Fruit fly (Drosophila melanogaster) whole organism, wandering third instar larva: Measurements from ENCODE around the gene CG15803.
A peak's percentile ranks its signal among the peaks of the same experiment; 100 is the strongest.

Source experiments
- CG32264 ChIP-seq: fragments of 200-800 bp; sonication (Bioruptor generic); optimal IDR thresholded peaks from 2 replicates; lab custom pipeline; 2016; ENCODE audit warnings: missing biosample characterization, missing genetic modification characterization
- CG9705 ChIP-seq: fragments of 200-800 bp; sonication (Bioruptor generic); optimal IDR thresholded peaks from 2 replicates; lab custom pipeline; 2018; ENCODE audit warnings: missing biosample characterization, mild to moderate bottlenecking, missing genetic modification characterization
- CrebA ChIP-seq: fragments of 200-800 bp; sonication (Bioruptor generic); optimal IDR thresholded peaks from 2 replicates; lab custom pipeline; 2016; ENCODE audit warnings: missing biosample characterization, mild to moderate bottlenecking, missing genetic modification characterization, borderline replicate concordance
- Dfd ChIP-seq: fragments of >200 bp; optimal IDR thresholded peaks from 2 replicates; lab custom pipeline; 2017; ENCODE audit warnings: missing biosample characterization, missing genetic modification characterization
- Dif ChIP-seq: fragments of 200-275, 200-300 bp; sonication (Bioruptor generic); optimal IDR thresholded peaks from 2 replicates; lab custom pipeline; 2018; ENCODE audit warnings: missing biosample characterization, missing genetic modification characterization; ENCODE audit not compliant: partially characterized antibody
- HLH106 ChIP-seq: fragments of 200-800 bp; optimal IDR thresholded peaks from 3 replicates; lab custom pipeline; 2019; ENCODE audit warnings: missing biosample characterization, mild to moderate bottlenecking, missing genetic modification characterization, moderate library complexity
- Hnf4 ChIP-seq: fragments of 200-800 bp; sonication (Bioruptor generic); optimal IDR thresholded peaks from 2 replicates; lab custom pipeline; 2016; ENCODE audit warnings: missing biosample characterization, mild to moderate bottlenecking, missing genetic modification characterization
- Hr78 ChIP-seq: fragments of >200 bp; optimal IDR thresholded peaks from 2 replicates; lab custom pipeline; 2017; ENCODE audit warnings: missing biosample characterization, missing genetic modification characterization
- Hr83 ChIP-seq: fragments of 200-300 bp; sonication (Bioruptor generic); optimal IDR thresholded peaks from 2 replicates; lab custom pipeline; 2016; ENCODE audit warnings: missing biosample characterization, mild to moderate bottlenecking, missing genetic modification characterization, moderate library complexity; ENCODE audit not compliant: poor library complexity, severe bottlenecking
- N ChIP-seq: fragments of >200 bp; optimal IDR thresholded peaks from 2 replicates; lab custom pipeline; 2018; ENCODE audit warnings: missing biosample characterization, missing external identifiers, missing genetic modification characterization
- OdsH ChIP-seq: fragments of 200-800 bp; sonication (Bioruptor generic); optimal IDR thresholded peaks from 2 replicates; lab custom pipeline; 2016; ENCODE audit warnings: missing biosample characterization, mild to moderate bottlenecking, missing genetic modification characterization
- Rel ChIP-seq, 2 experiments: fragments of 200-800 bp; sonication (Bioruptor generic) in 1 of 2; optimal IDR thresholded peaks; 2 replicates in 1 of 2; 3 replicates in 1 of 2; lab custom pipeline; 2016 to 2019; ENCODE audit warnings: mild to moderate bottlenecking in 2 of 2, missing biosample characterization in 2 of 2, missing genetic modification characterization in 2 of 2, moderate library complexity in 1 of 2
- Sp1 ChIP-seq: fragments of 200-800 bp; sonication (Bioruptor generic); optimal IDR thresholded peaks from 3 replicates; lab custom pipeline; 2019; ENCODE audit warnings: missing biosample characterization, mild to moderate bottlenecking, missing genetic modification characterization, moderate library complexity
- Vsx2 ChIP-seq: fragments of 200-300, 225-300 bp; sonication (Bioruptor generic); optimal IDR thresholded peaks from 2 replicates; lab custom pipeline; 2018; ENCODE audit warnings: missing biosample characterization, missing genetic modification characterization; ENCODE audit not compliant: partially characterized antibody
- br ChIP-seq: fragments of 200-800 bp; sonication (Bioruptor generic); optimal IDR thresholded peaks from 2 replicates; lab custom pipeline; 2016; ENCODE audit warnings: missing biosample characterization, missing genetic modification characterization
- brk ChIP-seq: fragments of 200-800 bp; sonication (Bioruptor generic); optimal IDR thresholded peaks from 2 replicates; lab custom pipeline; 2016; ENCODE audit warnings: missing biosample characterization, mild to moderate bottlenecking, missing genetic modification characterization
- dl ChIP-seq, 2 experiments: fragments of 175-275, 200-275 bp in 1 of 2; fragments of 200-275 bp in 1 of 2; sonication (Bioruptor generic); optimal IDR thresholded peaks; lab custom pipeline; 2018; ENCODE audit warnings: mild to moderate bottlenecking in 2 of 2, missing biosample characterization in 2 of 2, missing genetic modification characterization in 2 of 2, moderate library complexity in 2 of 2; ENCODE audit not compliant: partially characterized antibody in 2 of 2, insufficient read depth in 1 of 2
- dmrt93B ChIP-seq: fragments of 200-800 bp; sonication (Bioruptor generic); optimal IDR thresholded peaks from 2 replicates; lab custom pipeline; 2018; ENCODE audit warnings: missing biosample characterization, mild to moderate bottlenecking, missing genetic modification characterization
- ey ChIP-seq: fragments of 200-800 bp; sonication (Bioruptor generic); optimal IDR thresholded peaks from 2 replicates; lab custom pipeline; 2016; ENCODE audit warnings: missing biosample characterization, missing genetic modification characterization
- foxo ChIP-seq, 2 experiments: fragments of 200-800 bp; sonication (Bioruptor generic); optimal IDR thresholded peaks; 2 replicates in 1 of 2; 3 replicates in 1 of 2; lab custom pipeline; 2016 to 2017; ENCODE audit warnings: missing biosample characterization in 2 of 2, missing genetic modification characterization in 2 of 2
- fru ChIP-seq: fragments of 200-800 bp; sonication (Bioruptor generic); optimal IDR thresholded peaks from 3 replicates; lab custom pipeline; 2016; ENCODE audit warnings: missing biosample characterization, mild to moderate bottlenecking, missing genetic modification characterization
- h ChIP-seq: fragments of 200-800 bp; sonication (Bioruptor generic); optimal IDR thresholded peaks from 3 replicates; lab custom pipeline; 2016; ENCODE audit warnings: missing biosample characterization, mild to moderate bottlenecking, missing genetic modification characterization
- psq ChIP-seq: fragments of 200-800 bp; sonication (Bioruptor generic); optimal IDR thresholded peaks from 3 replicates; lab custom pipeline; 2017; ENCODE audit warnings: missing biosample characterization, mild to moderate bottlenecking, missing genetic modification characterization, moderate library complexity
- rgr ChIP-seq: fragments of 200-800 bp; sonication (Bioruptor generic); optimal IDR thresholded peaks from 3 replicates; lab custom pipeline; 2016; ENCODE audit warnings: missing biosample characterization, mild to moderate bottlenecking, missing genetic modification characterization
- sage ChIP-seq: fragments of 200-800 bp; sonication (Bioruptor generic); optimal IDR thresholded peaks from 2 replicates; lab custom pipeline; 2016; ENCODE audit warnings: missing biosample characterization, mild to moderate bottlenecking, missing genetic modification characterization
- tai ChIP-seq: sonication (Bioruptor generic); optimal IDR thresholded peaks from 2 replicates; lab custom pipeline; 2016; ENCODE audit warnings: missing biosample characterization, missing genetic modification characterization
- woc ChIP-seq: sonication (Bioruptor generic); optimal IDR thresholded peaks from 2 replicates; lab custom pipeline; 2016; ENCODE audit warnings: missing biosample characterization, mild to moderate bottlenecking, missing genetic modification characterization

The CG15803 gene

DNA sequence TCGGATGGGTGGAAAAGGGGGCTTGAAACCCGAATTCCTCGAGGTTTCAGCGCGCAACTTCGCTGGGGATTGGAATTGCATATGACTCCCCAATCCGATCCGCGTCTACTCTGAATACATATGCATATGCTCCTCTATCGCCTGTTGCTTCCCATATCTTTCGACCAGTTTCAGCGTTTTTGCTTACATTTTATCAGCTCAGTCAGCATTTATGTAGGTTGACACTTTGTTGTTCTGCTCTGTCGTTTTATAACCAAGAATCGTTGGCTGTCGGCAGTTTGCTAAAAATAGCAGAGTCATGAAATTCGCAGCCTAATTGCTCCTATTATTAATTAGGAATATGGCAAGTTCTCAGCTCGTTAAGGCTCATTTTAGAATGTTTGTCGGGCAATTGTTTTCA is 35.2 kb upstream of the CG15803 start:
- TF ChIP-seq woc (GFP tag; lab: Kevin White, UChicago): no peak

DNA sequence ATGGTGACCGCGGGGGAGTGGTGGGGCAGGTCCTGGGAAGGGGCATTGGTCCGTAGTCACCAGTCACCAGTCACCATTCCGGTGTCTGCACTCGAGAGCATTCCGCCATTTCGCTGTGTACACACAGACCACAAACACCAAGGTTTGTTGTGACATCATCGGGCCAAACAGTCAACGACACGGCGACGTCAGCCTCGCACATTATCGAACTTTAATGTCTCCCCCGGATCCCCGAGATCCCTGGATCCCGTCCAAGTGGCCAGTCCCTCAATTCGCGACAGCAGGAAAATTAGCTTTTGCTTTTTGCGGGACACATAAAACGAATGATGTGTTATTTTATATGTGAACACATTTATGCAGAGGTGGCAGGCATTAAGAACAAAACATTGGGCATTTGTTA is 34.3 kb upstream of the CG15803 start:
- TF ChIP-seq Dfd (GFP tag; lab: Kevin White, UChicago): no peak
- TF ChIP-seq OdsH: no peak
- TF ChIP-seq Hnf4 (GFP tag; lab: Kevin White, UChicago): peak; percentile 0
- no peak for TF ChIP-seq Dif (GFP tag; lab: Kevin White, UChicago)
- TF ChIP-seq CrebA (GFP tag; lab: Kevin White, UChicago): no peak
- TF ChIP-seq CG32264 (GFP tag; lab: Kevin White, UChicago): no peak

DNA sequence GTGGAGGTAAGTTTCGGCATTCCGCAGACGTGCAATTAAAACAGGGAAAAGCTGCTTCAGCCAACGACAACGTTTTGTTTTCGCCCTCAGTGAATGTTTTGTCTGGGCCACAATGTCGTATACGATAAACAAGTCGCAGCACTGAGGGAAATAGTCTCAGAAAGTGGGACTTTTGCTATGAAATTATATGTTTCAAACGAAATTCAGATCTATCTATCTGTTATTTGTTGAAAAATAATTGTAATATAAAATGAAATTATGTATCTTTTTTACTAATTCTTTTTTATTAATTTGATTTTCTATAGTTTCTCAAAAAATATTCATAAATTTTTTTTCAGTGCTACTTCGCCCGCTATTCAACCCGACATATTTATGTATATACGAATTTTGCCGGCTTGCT is 32.9 kb upstream of the CG15803 start:
- TF ChIP-seq rgr (GFP tag; lab: Kevin White, UChicago): peak; percentile 79
- TF ChIP-seq tai (GFP tag; lab: Kevin White, UChicago): no peak
- no peak for TF ChIP-seq brk (GFP tag; lab: Kevin White, UChicago)
- peak; percentile 75 for TF ChIP-seq HLH106 (tag; lab: Kevin White, UChicago)
- no peak for TF ChIP-seq Hr78
- peak in 1 of 2 experiments; percentile 83 for TF ChIP-seq foxo (GFP tag; optimal IDR thresholded peaks at IDR 0.05; lab: Kevin White, UChicago)
- TF ChIP-seq ey (GFP tag; lab: Kevin White, UChicago): peak; percentile 40
- peak; percentile 41 for TF ChIP-seq h (GFP tag; lab: Kevin White, UChicago)
- peak; percentile 51 for TF ChIP-seq fru (GFP tag; lab: Kevin White, UChicago)
- no peak for TF ChIP-seq sage (GFP tag; lab: Kevin White, UChicago)
- peak; percentile 69 for TF ChIP-seq psq
- TF ChIP-seq OdsH: peak; percentile 79
- TF ChIP-seq Rel (GFP tag; optimal IDR thresholded peaks at IDR 0.05; lab: Kevin White, UChicago): peak; percentile 18
- no peak for TF ChIP-seq Rel (tag; optimal IDR thresholded peaks at IDR 0.05; lab: Kevin White, UChicago)
- peak; percentile 73 for TF ChIP-seq Sp1
- TF ChIP-seq Vsx2 (GFP tag; lab: Kevin White, UChicago): no peak
- peak; percentile 29 for TF ChIP-seq br
- TF ChIP-seq, all 38 proteins: peak for 11

DNA sequence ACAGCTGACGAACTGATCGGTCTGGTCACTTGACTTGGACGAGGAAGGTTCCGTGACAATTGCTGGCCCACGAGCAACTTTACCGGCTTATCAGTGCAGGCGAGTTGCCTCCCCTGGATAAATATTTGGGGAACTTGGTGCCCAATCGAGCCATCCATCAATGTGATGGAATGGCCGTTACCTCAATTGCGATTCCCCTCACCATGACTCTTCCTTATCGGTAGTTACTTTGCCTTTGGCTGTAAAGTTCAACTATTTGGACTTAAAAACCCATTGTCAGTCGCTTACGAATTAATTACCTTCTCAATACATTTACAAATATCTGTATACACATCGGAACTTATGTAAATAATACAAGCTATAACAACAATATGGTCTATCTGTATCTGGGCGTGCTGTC is 29.3 kb upstream of the CG15803 start, which contains the start of gene Vha100-4:
Gene Vha100-4, minus strand, starts transcription at position 16 of the 400 bp plus-strand sequence.
- TF ChIP-seq N (GFP tag; lab: Kevin White, UChicago) (no peak), OdsH (no peak), CrebA (GFP tag; lab: Kevin White, UChicago) (no peak), dmrt93B (GFP tag; lab: Kevin White, UChicago) (no peak), Hr83 (GFP tag; lab: Kevin White, UChicago) (no peak), Rel (GFP tag; optimal IDR thresholded peaks at IDR 0.05; lab: Kevin White, UChicago) (no peak), Rel (tag; optimal IDR thresholded peaks at IDR 0.05; lab: Kevin White, UChicago) (no peak), brk (GFP tag; lab: Kevin White, UChicago) (no peak), dl (GFP tag; optimal IDR thresholded peaks at IDR 0.05; lab: Kevin White, UChicago; ENCODE audit: insufficient read depth in 1 of 2, partially characterized antibody in 2 of 2) (no peak), ey (GFP tag; lab: Kevin White, UChicago) (no peak), CG9705 (GFP tag; lab: Kevin White, UChicago) (no peak), Sp1 (no peak), foxo (GFP tag; optimal IDR thresholded peaks at IDR 0.05; lab: Kevin White, UChicago) (no peak)

DNA sequence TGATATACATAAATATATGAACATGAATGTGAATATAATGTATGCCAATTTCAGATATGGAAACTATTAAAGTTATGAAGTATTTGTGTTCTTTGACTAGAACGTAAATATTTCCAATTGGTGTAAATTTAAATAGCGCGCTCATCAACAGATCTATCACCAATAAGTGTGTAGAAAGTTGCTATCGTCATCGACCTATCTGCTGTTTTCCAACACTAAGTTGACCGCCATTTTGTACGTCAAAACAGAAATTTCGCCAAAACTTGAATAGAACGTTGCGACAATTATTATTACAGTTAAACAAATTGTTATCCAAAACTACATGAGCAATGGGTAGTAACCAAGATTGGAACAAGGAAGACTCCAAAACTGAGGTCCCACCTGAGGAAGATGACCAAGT is 25.1 kb upstream of the CG15803 start, which contains the start of gene cona:
Gene cona, plus strand, starts transcription at position 236 of the 400 bp plus-strand sequence.
- TF ChIP-seq Hr78: no peak
- no peak for TF ChIP-seq h (GFP tag; lab: Kevin White, UChicago)
- no peak for TF ChIP-seq sage (GFP tag; lab: Kevin White, UChicago)
- TF ChIP-seq HLH106 (tag; lab: Kevin White, UChicago): no peak
- TF ChIP-seq rgr (GFP tag; lab: Kevin White, UChicago): no peak
- TF ChIP-seq Hnf4 (GFP tag; lab: Kevin White, UChicago): no peak
- no peak for TF ChIP-seq br
- TF ChIP-seq tai (GFP tag; lab: Kevin White, UChicago): no peak
